Worm (Caenorhabditis elegans): ENCODE measurements around the gene F09F7.6.
A peak's percentile ranks its signal among the peaks of the same experiment; 100 is the strongest.

The F09F7.6 gene

ce11 chrIII:5564325-5564724 lies 12.4 kb upstream of the F09F7.6 start:
- TF ChIP-seq mbf-1 (tag; optimal IDR thresholded peaks at IDR 0.05) (no peak), mdl-1 (tag; optimal IDR thresholded peaks at IDR 0.05) (no peak), unc-62 (GFP tag; optimal IDR thresholded peaks at IDR 0.05) (no peak), zag-1 (tag; optimal IDR thresholded peaks at IDR 0.05) (no peak), lin-39 (tag; optimal IDR thresholded peaks at IDR 0.05) (no peak), crh-2 (tag; optimal IDR thresholded peaks at IDR 0.05) (no peak), sma-3 (GFP tag; optimal IDR thresholded peaks at IDR 0.05) (no peak), nhr-10 (tag; optimal IDR thresholded peaks at IDR 0.05) (no peak), ztf-1 (GFP tag; conservative IDR thresholded peaks at IDR 0.05) (no peak), ZK546.5 (tag; optimal IDR thresholded peaks at IDR 0.05) (no peak), unc-39 (tag; optimal IDR thresholded peaks at IDR 0.05) (no peak), F13H6.1 (tag; optimal IDR thresholded peaks at IDR 0.05) (no peak), nhr-25 (tag; optimal IDR thresholded peaks at IDR 0.05) (no peak), unc-55 (GFP tag; optimal IDR thresholded peaks at IDR 0.05) (no peak), ztf-11 (tag; optimal IDR thresholded peaks at IDR 0.05) (no peak), lin-11 (tag; optimal IDR thresholded peaks at IDR 0.05) (no peak), dmd-4 (tag; optimal IDR thresholded peaks at IDR 0.05) (no peak), ceh-16 (tag; optimal IDR thresholded peaks at IDR 0.05) (no peak), ama-1 (optimal IDR thresholded peaks at IDR 0.05) (no peak), snpc-4 (tag; optimal IDR thresholded peaks at IDR 0.05) (no peak)

DNA sequence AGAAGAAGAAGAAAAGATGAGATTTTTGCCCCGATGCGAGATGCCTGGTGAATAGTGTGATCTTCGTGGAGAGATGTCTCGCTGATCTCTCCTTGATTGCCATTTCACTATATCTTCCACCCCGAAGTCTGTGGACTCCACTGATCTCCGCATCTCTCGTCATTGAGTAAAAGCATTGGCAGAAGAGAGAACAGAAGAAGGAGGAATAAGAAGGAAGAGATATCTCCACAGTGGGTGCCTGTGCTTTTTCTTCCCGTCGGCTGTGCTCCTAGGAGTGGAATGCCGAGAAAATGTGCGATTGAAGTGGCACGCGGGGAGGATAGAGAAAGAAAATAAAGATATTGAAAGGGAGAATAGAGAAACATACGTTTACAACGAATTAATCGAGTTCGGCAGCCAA lies 11.7 kb upstream of the F09F7.6 start:
- TF ChIP-seq ztf-11 (tag; optimal IDR thresholded peaks at IDR 0.05): no peak
- no peak for TF ChIP-seq sma-3 (GFP tag; optimal IDR thresholded peaks at IDR 0.05)
- TF ChIP-seq ceh-82 (tag; optimal IDR thresholded peaks at IDR 0.05): no peak
- no peak for TF ChIP-seq nhr-237 (tag; optimal IDR thresholded peaks at IDR 0.05)
- TF ChIP-seq F13H6.1 (tag; optimal IDR thresholded peaks at IDR 0.05): peak; percentile 70
- no peak for TF ChIP-seq unc-55 (GFP tag; optimal IDR thresholded peaks at IDR 0.05)
- TF ChIP-seq gmeb-1 (tag; optimal IDR thresholded peaks at IDR 0.05): no peak
- TF ChIP-seq C34F6.9 (tag; optimal IDR thresholded peaks at IDR 0.05): peak; percentile 19
- TF ChIP-seq nhr-10 (tag; optimal IDR thresholded peaks at IDR 0.05): no peak
- peak; percentile 76 for TF ChIP-seq nhr-129 (tag; optimal IDR thresholded peaks at IDR 0.05)
- peak in 1 of 2 experiments; percentile 23 for TF ChIP-seq lsy-2 (tag; optimal IDR thresholded peaks at IDR 0.05)

- TF ChIP-seq nhr-10 (tag; optimal IDR thresholded peaks at IDR 0.05): no peak
- TF ChIP-seq sma-3 (GFP tag; optimal IDR thresholded peaks at IDR 0.05): no peak
- no peak for TF ChIP-seq unc-55 (GFP tag; optimal IDR thresholded peaks at IDR 0.05)
- no peak for TF ChIP-seq fos-1 (tag; optimal IDR thresholded peaks at IDR 0.05)
- TF ChIP-seq aly-2 (tag; optimal IDR thresholded peaks at IDR 0.05): no peak
- peak; percentile 31 for TF ChIP-seq ama-1 (optimal IDR thresholded peaks at IDR 0.05)
- no peak for TF ChIP-seq mab-5 (tag; optimal IDR thresholded peaks at IDR 0.05)
Measured at ce11 chrIII:5557246-5557819, 5.4 kb upstream of the F09F7.6 start, which contains the start of gene rpc-2. Gene rpc-2 (plus strand): TSS chrIII:5557365.

DNA sequence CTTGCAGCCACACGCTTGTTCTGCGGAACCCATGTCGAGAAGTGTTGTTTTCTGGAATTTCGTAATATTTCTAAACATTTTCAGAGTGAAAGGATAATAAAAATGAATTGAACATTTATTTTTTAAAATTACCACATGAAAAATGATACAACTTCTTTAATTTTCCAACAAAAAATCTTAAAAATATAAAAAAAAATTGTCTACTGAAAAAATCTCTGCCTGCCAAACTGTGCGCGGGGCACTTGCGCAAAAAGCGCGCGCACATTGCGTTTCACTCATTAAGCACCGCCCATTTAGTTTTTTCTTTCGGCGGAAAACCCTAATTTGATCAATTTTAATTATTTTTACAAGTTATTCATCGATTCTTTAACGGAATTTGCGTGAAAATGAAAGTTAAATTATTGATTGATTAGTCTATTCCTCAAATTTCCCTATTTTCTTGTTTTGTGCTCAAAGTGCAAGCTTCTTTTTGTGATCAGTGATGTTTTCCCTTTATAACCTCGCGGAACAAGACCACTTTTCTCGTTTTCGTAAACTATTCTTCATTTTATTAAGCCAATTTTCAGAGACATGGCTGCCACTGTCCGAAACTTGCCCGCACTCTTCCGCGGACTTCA lies 3.1 kb upstream of the F09F7.6 start, which contains the start of the genes nmad-1 and hach-1:
TSS of gene nmad-1 (minus strand) at position 51 of the 617 bp plus-strand sequence.
TSS of gene hach-1 (plus strand) at position 567 of the 617 bp plus-strand sequence.
- TF ChIP-seq skn-1 (tag; optimal IDR thresholded peaks at IDR 0.05) (peak; percentile 76), sma-3 (GFP tag; optimal IDR thresholded peaks at IDR 0.05) (peak; percentile 85), unc-55 (GFP tag; optimal IDR thresholded peaks at IDR 0.05) (peak; percentile 77), elt-1 (tag; optimal IDR thresholded peaks at IDR 0.05) (no peak), Y55F3AM.14 (GFP tag; optimal IDR thresholded peaks at IDR 0.05) (no peak), nhr-12 (tag; optimal IDR thresholded peaks at IDR 0.05) (no peak), nhr-129 (tag; optimal IDR thresholded peaks at IDR 0.05) (peak; percentile 27), elt-3 (tag; optimal IDR thresholded peaks at IDR 0.05) (no peak), nhr-11 (tag; optimal IDR thresholded peaks at IDR 0.05) (peak; percentile 10), ZK546.5 (tag; optimal IDR thresholded peaks at IDR 0.05) (no peak), peb-1 (tag; optimal IDR thresholded peaks at IDR 0.05) (no peak), ztf-11 (tag; optimal IDR thresholded peaks at IDR 0.05) (no peak), sem-4 (tag; optimal IDR thresholded peaks at IDR 0.05) (peak; percentile 88), mbf-1 (tag; optimal IDR thresholded peaks at IDR 0.05) (no peak), F13H6.1 (tag; optimal IDR thresholded peaks at IDR 0.05) (peak; percentile 85), R02D3.7 (tag; optimal IDR thresholded peaks at IDR 0.05) (no peak), mdl-1 (tag; optimal IDR thresholded peaks at IDR 0.05) (no peak), lin-39 (tag; optimal IDR thresholded peaks at IDR 0.05) (no peak), nhr-77 (tag; optimal IDR thresholded peaks at IDR 0.05) (no peak), lin-13 (GFP tag; optimal IDR thresholded peaks at IDR 0.05) (peak; percentile 61), ceh-16 (tag; optimal IDR thresholded peaks at IDR 0.05) (no peak), mab-5 (tag; optimal IDR thresholded peaks at IDR 0.05) (peak; percentile 69), C34F6.9 (tag; optimal IDR thresholded peaks at IDR 0.05) (peak; percentile 52), zag-1 (tag; optimal IDR thresholded peaks at IDR 0.05) (no peak), crh-2 (tag; optimal IDR thresholded peaks at IDR 0.05) (peak; percentile 40), nhr-23 (tag; optimal IDR thresholded peaks at IDR 0.05) (no peak), dmd-4 (tag; optimal IDR thresholded peaks at IDR 0.05) (no peak), unc-62 (GFP tag; optimal IDR thresholded peaks at IDR 0.05) (no peak), ztf-4 (tag; optimal IDR thresholded peaks at IDR 0.05) (peak; percentile 56), nhr-10 (tag; optimal IDR thresholded peaks at IDR 0.05) (no peak), sma-9 (GFP tag; optimal IDR thresholded peaks at IDR 0.05) (peak; percentile 87), sma-9 (tag; optimal IDR thresholded peaks at IDR 0.05) (no peak), alr-1 (tag; optimal IDR thresholded peaks at IDR 0.05) (no peak), gmeb-1 (tag; optimal IDR thresholded peaks at IDR 0.05) (peak; percentile 79)
